Worm (Caenorhabditis elegans) whole organism, L1 larva: Measurements from ENCODE around the gene C50E3.13.

Experiments
- C16A3.4 ChIP-seq: fragments of 150-350 bp; optimal IDR thresholded peaks from 2 replicates; lab custom pipeline; 2014; ENCODE audit warnings: missing biosample characterization, missing genetic modification characterization
- C34B4.2 ChIP-seq: sonication (generic microtip); optimal IDR thresholded peaks from 2 replicates; lab custom pipeline; 2017; ENCODE audit warnings: mild to moderate bottlenecking, missing genetic modification characterization, missing compliant biosample characterization
- F16B12.6 ChIP-seq: fragments of 150-350 bp; optimal IDR thresholded peaks from 2 replicates; lab custom pipeline; 2014; ENCODE audit warnings: missing biosample characterization, missing genetic modification characterization
- alr-1 ChIP-seq: fragments of 200-800 bp; sonication (Bioruptor generic); optimal IDR thresholded peaks from 2 replicates; lab custom pipeline; 2018; ENCODE audit warnings: borderline replicate concordance, mild to moderate bottlenecking, missing genetic modification characterization, missing compliant biosample characterization
- aly-2 ChIP-seq: fragments of 150-350 bp; optimal IDR thresholded peaks from 2 replicates; lab custom pipeline; 2014; ENCODE audit warnings: missing biosample characterization, missing genetic modification characterization
- ama-1 ChIP-seq: fragments of 150-350 bp; optimal IDR thresholded peaks from 2 replicates; lab custom pipeline; 2014
- blmp-1 ChIP-seq: fragments of 150-350 bp; optimal IDR thresholded peaks from 2 replicates; lab custom pipeline; 2014; ENCODE audit warnings: missing biosample characterization, missing genetic modification characterization
- ceh-82 ChIP-seq, 3 experiments: fragments of 150-350 bp in 1 of 3; sonication (generic microtip) in 2 of 3; optimal IDR thresholded peaks; 2 replicates each; lab custom pipeline; 2014 to 2017; ENCODE audit warnings: missing biosample characterization in 3 of 3, missing genetic modification characterization in 3 of 3
- ceh-88 ChIP-seq: fragments of 200-800 bp; sonication (Bioruptor generic); IDR thresholded peaks from 2 replicates; pipeline ENCODE4 v1.3.6; 2022; ENCODE audit warnings: missing genetic modification characterization, missing compliant biosample characterization
- dpl-1 ChIP-seq, 3 experiments: fragments of 150-350 bp in 2 of 3; sonication (generic microtip) in 1 of 3; optimal IDR thresholded peaks; 2 replicates each; lab custom pipeline; 2014 to 2017; ENCODE audit warnings: missing biosample characterization in 3 of 3, missing genetic modification characterization in 3 of 3, missing genetic modification reagents in 3 of 3
- dsc-1 ChIP-seq: sonication (generic microtip); optimal IDR thresholded peaks from 2 replicates; lab custom pipeline; 2016; ENCODE audit warnings: mild to moderate bottlenecking, missing genetic modification characterization, missing compliant biosample characterization
- elt-2 ChIP-seq: sonication (generic microtip); optimal IDR thresholded peaks from 2 replicates; lab custom pipeline; 2016; ENCODE audit warnings: missing genetic modification characterization, mild to moderate bottlenecking, inconsistent platforms, missing compliant biosample characterization, missing genetic modification reagents
- elt-3 ChIP-seq, 6 experiments: fragments of 150-350 bp in 1 of 6; sonication (generic microtip); optimal IDR thresholded peaks; 2 replicates each; lab custom pipeline; 2017 to 2018; ENCODE audit warnings: missing biosample characterization in 6 of 6, missing genetic modification characterization in 6 of 6, inconsistent platforms in 1 of 6
- grh-1 ChIP-seq: fragments of 200-800 bp; sonication (Bioruptor generic); IDR thresholded peaks from 2 replicates; pipeline ENCODE4 v1.3.6; 2022; ENCODE audit warnings: missing genetic modification reagents, missing genetic modification characterization, missing compliant biosample characterization
- hlh-17 ChIP-seq: fragments of 200-800 bp; sonication (Bioruptor generic); optimal IDR thresholded peaks from 2 replicates; lab custom pipeline; 2018; ENCODE audit warnings: missing genetic modification characterization, mild to moderate bottlenecking, missing compliant biosample characterization, moderate library complexity, borderline replicate concordance
- hlh-4 ChIP-seq: sonication (generic microtip); optimal IDR thresholded peaks from 2 replicates; lab custom pipeline; 2016; ENCODE audit warnings: mild to moderate bottlenecking, missing genetic modification characterization, missing compliant biosample characterization
- irx-1 ChIP-seq: sonication (generic microtip); optimal IDR thresholded peaks from 2 replicates; lab custom pipeline; 2016; ENCODE audit warnings: missing genetic modification characterization, missing compliant biosample characterization
- isw-1 ChIP-seq: fragments of 200-800 bp; sonication (Bioruptor generic); IDR thresholded peaks from 2 replicates; pipeline ENCODE4 v1.3.6; 2022; ENCODE audit warnings: missing genetic modification characterization, missing compliant biosample characterization
- jun-1 ChIP-seq: fragments of 150-350 bp; optimal IDR thresholded peaks from 2 replicates; lab custom pipeline; 2014; ENCODE audit warnings: missing biosample characterization, missing genetic modification reagents, missing genetic modification characterization
- lin-15B ChIP-seq: fragments of 150-350 bp; sonication (generic microtip); optimal IDR thresholded peaks from 3 replicates; lab custom pipeline; 2014; ENCODE audit warnings: missing biosample characterization, missing genetic modification characterization
- lin-35 ChIP-seq, 2 experiments: fragments of 150-350 bp; optimal IDR thresholded peaks; 2 replicates each; lab custom pipeline; 2014; ENCODE audit warnings: missing biosample characterization in 2 of 2, missing genetic modification characterization in 2 of 2, missing genetic modification reagents in 2 of 2
- lin-39 ChIP-seq: fragments of 150-350 bp; optimal IDR thresholded peaks from 2 replicates; lab custom pipeline; 2014; ENCODE audit warnings: missing biosample characterization, missing genetic modification reagents, missing genetic modification characterization
- lsy-2 ChIP-seq, 2 experiments: fragments of 150-350 bp; optimal IDR thresholded peaks; 2 replicates each; lab custom pipeline; 2014; ENCODE audit warnings: missing biosample characterization in 2 of 2, missing genetic modification characterization in 2 of 2
- mdl-1 ChIP-seq, 2 experiments: fragments of 150-350 bp; optimal IDR thresholded peaks; 2 replicates each; lab custom pipeline; 2014 to 2017; ENCODE audit warnings: missing biosample characterization in 2 of 2, missing genetic modification characterization in 2 of 2, inconsistent platforms in 1 of 2
- mef-2 ChIP-seq: fragments of 150-350 bp; optimal IDR thresholded peaks from 2 replicates; lab custom pipeline; 2014; ENCODE audit warnings: missing biosample characterization, missing genetic modification characterization
- nhr-12 ChIP-seq: sonication (generic microtip); optimal IDR thresholded peaks from 2 replicates; lab custom pipeline; 2017; ENCODE audit warnings: missing biosample characterization, missing genetic modification characterization
- nhr-19 ChIP-seq: fragments of 200-800 bp; sonication (Bioruptor generic); conservative IDR thresholded peaks from 2 replicates; pipeline ENCODE4 v1.3.6; 2022; ENCODE audit warnings: missing genetic modification characterization, missing compliant biosample characterization
- nhr-20 ChIP-seq: sonication (generic microtip); optimal IDR thresholded peaks from 2 replicates; lab custom pipeline; 2016; ENCODE audit warnings: mild to moderate bottlenecking, missing genetic modification characterization, missing compliant biosample characterization
- nhr-237 ChIP-seq: fragments of 150-350 bp; optimal IDR thresholded peaks from 2 replicates; lab custom pipeline; 2014; ENCODE audit warnings: missing biosample characterization, missing genetic modification characterization
- nhr-28 ChIP-seq: fragments of 150-350 bp; optimal IDR thresholded peaks from 2 replicates; lab custom pipeline; 2014; ENCODE audit warnings: missing biosample characterization, missing genetic modification characterization
- nhr-47 ChIP-seq: sonication (generic microtip); optimal IDR thresholded peaks from 2 replicates; lab custom pipeline; 2016; ENCODE audit warnings: mild to moderate bottlenecking, missing genetic modification characterization, moderate library complexity, missing compliant biosample characterization
- nhr-71 ChIP-seq: sonication (generic microtip); optimal IDR thresholded peaks from 2 replicates; lab custom pipeline; 2016; ENCODE audit warnings: mild to moderate bottlenecking, missing genetic modification characterization, moderate library complexity, missing compliant biosample characterization
- nhr-76 ChIP-seq: sonication (generic microtip); optimal IDR thresholded peaks from 2 replicates; lab custom pipeline; 2017; ENCODE audit warnings: missing biosample characterization, missing genetic modification characterization
- nhr-77 ChIP-seq: fragments of 150-350 bp; optimal IDR thresholded peaks from 2 replicates; lab custom pipeline; 2014; ENCODE audit warnings: missing biosample characterization, missing genetic modification characterization
- nhr-90 ChIP-seq: sonication (generic microtip); optimal IDR thresholded peaks from 2 replicates; lab custom pipeline; 2016; ENCODE audit warnings: mild to moderate bottlenecking, missing genetic modification characterization, missing compliant biosample characterization; ENCODE audit not compliant: poor library complexity
- pqm-1 ChIP-seq: sonication (generic microtip); optimal IDR thresholded peaks from 3 replicates; lab custom pipeline; 2017; ENCODE audit warnings: missing biosample characterization, missing genetic modification characterization
- rnt-1 ChIP-seq: sonication (generic microtip); optimal IDR thresholded peaks from 2 replicates; lab custom pipeline; 2016; ENCODE audit warnings: mild to moderate bottlenecking, missing genetic modification characterization, moderate library complexity, missing compliant biosample characterization
- skn-1 ChIP-seq: fragments of 150-350 bp; optimal IDR thresholded peaks from 2 replicates; lab custom pipeline; 2014; ENCODE audit warnings: missing biosample characterization, missing genetic modification characterization
- snpc-4 ChIP-seq: fragments of 150-350 bp; optimal IDR thresholded peaks from 2 replicates; lab custom pipeline; 2014; ENCODE audit warnings: missing biosample characterization, missing genetic modification characterization
- snu-23 ChIP-seq: sonication (generic microtip); optimal IDR thresholded peaks from 2 replicates; lab custom pipeline; 2016; ENCODE audit warnings: missing genetic modification characterization, missing compliant biosample characterization
- swsn-7 ChIP-seq: sonication (generic microtip); optimal IDR thresholded peaks from 2 replicates; lab custom pipeline; 2016; ENCODE audit warnings: missing genetic modification characterization, missing compliant biosample characterization
- tbx-2 ChIP-seq: sonication (generic microtip); optimal IDR thresholded peaks from 2 replicates; lab custom pipeline; 2016; ENCODE audit warnings: missing genetic modification characterization, missing compliant biosample characterization
- tlp-1 ChIP-seq: fragments of 150-350 bp; optimal IDR thresholded peaks from 2 replicates; lab custom pipeline; 2014; ENCODE audit warnings: missing biosample characterization, missing genetic modification characterization
- unc-62 ChIP-seq: fragments of 150-350 bp; optimal IDR thresholded peaks from 2 replicates; lab custom pipeline; 2014; ENCODE audit warnings: missing biosample characterization, missing genetic modification reagents, missing genetic modification characterization
- unc-86 ChIP-seq: sonication (generic microtip); optimal IDR thresholded peaks from 2 replicates; lab custom pipeline; 2016; ENCODE audit warnings: missing genetic modification characterization, missing compliant biosample characterization
- unc-98 ChIP-seq: fragments of 200-800 bp; sonication (Bioruptor generic); IDR thresholded peaks from 2 replicates; pipeline ENCODE4 v1.3.6; 2022; ENCODE audit warnings: missing genetic modification characterization, missing compliant biosample characterization
- vab-15 ChIP-seq: sonication (generic microtip); optimal IDR thresholded peaks from 2 replicates; lab custom pipeline; 2017; ENCODE audit warnings: missing genotype, mild to moderate bottlenecking, missing genetic modification characterization, missing compliant biosample characterization
- xbp-1 ChIP-seq: sonication (generic microtip); optimal IDR thresholded peaks from 2 replicates; lab custom pipeline; 2016; ENCODE audit warnings: missing genetic modification characterization, missing compliant biosample characterization
- zip-4 ChIP-seq: fragments of 200-800 bp; sonication (Bioruptor generic); optimal IDR thresholded peaks from 2 replicates; lab custom pipeline; 2018; ENCODE audit warnings: mild to moderate bottlenecking, missing genetic modification characterization, moderate library complexity, missing compliant biosample characterization
- ztf-11 ChIP-seq, 2 experiments: sonication (generic microtip); optimal IDR thresholded peaks; 2 replicates each; lab custom pipeline; 2016 to 2017; ENCODE audit warnings: missing genetic modification characterization in 2 of 2, missing biosample characterization in 1 of 2, missing compliant biosample characterization in 1 of 2
- ztf-4 ChIP-seq: fragments of 150-350 bp; optimal IDR thresholded peaks from 2 replicates; lab custom pipeline; 2014; ENCODE audit warnings: missing biosample characterization, missing genetic modification characterization

Gene C50E3.13

DNA sequence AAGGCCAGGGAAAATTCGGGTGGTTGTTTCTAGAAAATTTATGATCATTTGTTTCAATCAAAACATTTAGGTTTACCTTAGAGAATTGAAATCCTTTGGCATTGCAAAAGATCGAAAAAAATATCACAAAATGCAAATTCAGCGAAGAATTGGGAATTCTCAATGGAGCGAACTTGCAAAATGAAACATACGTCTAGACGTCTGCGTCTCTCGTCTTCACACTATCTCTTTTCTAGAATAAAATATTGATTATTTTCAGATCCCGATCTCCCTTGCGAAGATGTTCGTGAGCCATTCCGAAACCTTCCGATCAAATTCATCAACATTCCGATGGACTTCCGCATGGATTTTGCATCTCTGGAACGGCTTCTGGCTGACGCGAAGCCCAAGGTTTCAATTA is 43.7 kb downstream of the C50E3.13 start, which contains the start of gene ets-6 (continued):
- TF ChIP-seq nhr-20 (peak; percentile 65), swsn-7 (tag; lab: Kevin White, UChicago) (peak; percentile 62), ztf-11 (tag; optimal IDR thresholded peaks at IDR 0.05; lab: Kevin White, UChicago) (no peak), ztf-4 (no peak), dpl-1 (GFP tag; optimal IDR thresholded peaks at IDR 0.05; lab: Kevin White, UChicago) (peak; percentile 39 to 65 (median 58)), pqm-1 (no peak), nhr-71 (peak; percentile 76), nhr-47 (tag; lab: Kevin White, UChicago) (peak; percentile 70), rnt-1 (tag; lab: Kevin White, UChicago) (peak; percentile 54), lin-35 (GFP tag; optimal IDR thresholded peaks at IDR 0.05; lab: Kevin White, UChicago) (peak; percentile 58 to 79), hlh-4 (no peak), ceh-82 (tag; optimal IDR thresholded peaks at IDR 0.05; lab: Kevin White, UChicago) (peak in 2 of 3 experiments; percentile 26 to 27), nhr-28 (tag; lab: Kevin White, UChicago) (no peak), zip-4 (no peak), nhr-19 (peak; percentile 54), aly-2 (tag; lab: Kevin White, UChicago) (no peak), unc-98 (GFP tag; lab: Robert Waterston, UW) (no peak), nhr-237 (tag; lab: Kevin White, UChicago) (no peak), mdl-1 (tag; optimal IDR thresholded peaks at IDR 0.05; lab: Kevin White, UChicago) (no peak), isw-1 (no peak), ceh-88 (GFP tag; lab: Robert Waterston, UW) (no peak), unc-62 (GFP tag; lab: Kevin White, UChicago) (no peak), vab-15 (tag; lab: Kevin White, UChicago) (no peak), alr-1 (tag; lab: Kevin White, UChicago) (no peak), snu-23 (GFP tag; lab: Kevin White, UChicago) (peak; percentile 74), nhr-77 (tag; lab: Kevin White, UChicago) (peak; percentile 60), lin-39 (tag; lab: Kevin White, UChicago) (peak; percentile 25), jun-1 (tag; lab: Kevin White, UChicago) (peak; percentile 49), ama-1 (no peak), nhr-76 (no peak), mef-2 (tag; lab: Kevin White, UChicago) (no peak)

DNA sequence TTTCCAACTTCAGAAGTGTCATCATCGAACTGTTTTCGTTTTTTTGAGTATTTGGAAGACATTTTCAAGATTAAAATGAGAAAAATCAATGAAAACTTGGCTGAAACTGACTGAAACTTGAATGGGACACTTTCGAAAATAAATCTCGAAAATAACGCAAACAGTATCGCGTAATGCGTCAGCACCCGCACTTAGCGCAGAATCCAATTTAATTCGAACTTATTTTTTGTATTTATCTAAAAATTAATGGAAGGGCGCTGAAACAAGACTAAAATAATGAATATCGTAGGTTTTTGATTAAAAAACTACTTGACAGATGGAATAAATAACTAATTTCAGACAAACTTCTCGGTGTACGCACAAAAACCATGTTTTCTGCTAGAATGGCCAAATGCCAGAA is 48.5 kb downstream of the C50E3.13 start, which contains the start of the genes snu-66 and ints-9:
TSS of gene snu-66 (minus strand) at position 108 of the 400 bp plus-strand sequence.
TSS of gene ints-9 (plus strand) at position 240 of the 400 bp plus-strand sequence.
- peak; percentile 53 for TF ChIP-seq isw-1
- TF ChIP-seq C34B4.2 (tag; lab: Kevin White, UChicago) = no peak
- no peak for TF ChIP-seq nhr-237 (tag; lab: Kevin White, UChicago)
- TF ChIP-seq vab-15 (tag; lab: Kevin White, UChicago) = no peak
- no peak for TF ChIP-seq ceh-88 (GFP tag; lab: Robert Waterston, UW)
- TF ChIP-seq xbp-1 (tag; lab: Kevin White, UChicago) = peak; percentile 72
- TF ChIP-seq dpl-1 (GFP tag; optimal IDR thresholded peaks at IDR 0.05; lab: Kevin White, UChicago) = peak; percentile 68 to 79 (median 79)
- no peak for TF ChIP-seq tlp-1 (tag; lab: Kevin White, UChicago)
- TF ChIP-seq mef-2 (tag; lab: Kevin White, UChicago) = no peak
- peak; percentile 54 for TF ChIP-seq skn-1 (tag; lab: Kevin White, UChicago)
- TF ChIP-seq snu-23 (GFP tag; lab: Kevin White, UChicago) = peak; percentile 84
- TF ChIP-seq C16A3.4 (tag; lab: Kevin White, UChicago) = peak; percentile 74
- TF ChIP-seq irx-1 (tag; lab: Kevin White, UChicago) = peak; percentile 46
- TF ChIP-seq grh-1 (GFP tag; lab: Robert Waterston, UW) = peak; percentile 64
- peak in 2 of 6 experiments; percentile 23 to 35 for TF ChIP-seq elt-3 (tag; optimal IDR thresholded peaks at IDR 0.05; lab: Kevin White, UChicago)
- peak; percentile 41 for TF ChIP-seq snpc-4 (tag; lab: Kevin White, UChicago)
- peak; percentile 84 for TF ChIP-seq nhr-71
- TF ChIP-seq tbx-2 = peak; percentile 72
- TF ChIP-seq unc-98 (GFP tag; lab: Robert Waterston, UW) = no peak
- TF ChIP-seq nhr-12 = no peak
- peak; percentile 75 to 85 for TF ChIP-seq lin-35 (GFP tag; optimal IDR thresholded peaks at IDR 0.05; lab: Kevin White, UChicago)
- peak; percentile 48 for TF ChIP-seq lin-39 (tag; lab: Kevin White, UChicago)
- TF ChIP-seq unc-86 = peak; percentile 53
- TF ChIP-seq lsy-2 (tag; optimal IDR thresholded peaks at IDR 0.05; lab: Kevin White, UChicago) = peak; percentile 79 to 80
- peak; percentile 66 for TF ChIP-seq blmp-1
- TF ChIP-seq elt-2 (tag; lab: Kevin White, UChicago) = no peak
- peak; percentile 29 for TF ChIP-seq ama-1
- peak; percentile 63 for TF ChIP-seq lin-15B (tag; lab: Kevin White, UChicago)
- peak; percentile 36 for TF ChIP-seq F16B12.6
- no peak for TF ChIP-seq hlh-17 (GFP tag; lab: Kevin White, UChicago)
- TF ChIP-seq nhr-90 (tag; lab: Kevin White, UChicago) = peak; percentile 76
- peak; percentile 70 for TF ChIP-seq nhr-19
- TF ChIP-seq mdl-1 (tag; optimal IDR thresholded peaks at IDR 0.05; lab: Kevin White, UChicago) = peak in 1 of 2 experiments; percentile 41
- peak; percentile 68 for TF ChIP-seq dsc-1
